Worm (Caenorhabditis elegans) whole organism, midembryonic: Measurements from ENCODE around the gene aat-3.

Experiments used
- cog-1 ChIP-seq: sonication (generic microtip); optimal IDR thresholded peaks from 2 replicates; lab custom pipeline; 2016; ENCODE audit warnings: missing genetic modification characterization, missing compliant biosample characterization
- flt-1 ChIP-seq: fragments of 200-800 bp; sonication (Bioruptor generic); IDR thresholded peaks from 2 replicates; pipeline ENCODE4 v1.3.6; 2022; ENCODE audit warnings: missing genetic modification characterization, missing compliant biosample characterization
- ref-1 ChIP-seq: fragments of 200-800 bp; sonication (Bioruptor generic); conservative IDR thresholded peaks from 2 replicates; pipeline ENCODE4 v1.3.6; 2022; ENCODE audit warnings: missing genetic modification reagents, missing genetic modification characterization, missing compliant biosample characterization
- ztf-23 ChIP-seq: fragments of 200-800 bp; sonication (Bioruptor generic); IDR thresholded peaks from 2 replicates; pipeline ENCODE4 v1.3.6; 2022; ENCODE audit warnings: missing genetic modification reagents, missing genetic modification characterization, missing compliant biosample characterization
- ztf-29 ChIP-seq: fragments of 200-800 bp; sonication (Bioruptor generic); IDR thresholded peaks from 2 replicates; pipeline ENCODE4 v1.3.6; 2022; ENCODE audit warnings: missing genetic modification reagents, missing genetic modification characterization, missing compliant biosample characterization

- TF ChIP-seq ztf-29 (GFP tag; lab: Robert Waterston, UW) (no peak), flt-1 (GFP tag; lab: Robert Waterston, UW) (no peak), ref-1 (no peak), cog-1 (tag; lab: Kevin White, UChicago) (no peak), ztf-23 (GFP tag; lab: Robert Waterston, UW) (no peak)
Observed at ce11 chrX:2577442-2577841, 25.4 kb downstream of the aat-3 start, which contains the start of gene ttr-42.
